Worm (Caenorhabditis elegans) whole organism, L4/young adult: ENCODE results near the gene elf-1.

Experiments
- W03F9.2 ChIP-seq: fragments of 150-350 bp; optimal IDR thresholded peaks from 2 replicates; lab custom pipeline; 2014; ENCODE audit warnings: missing biosample characterization, missing genetic modification characterization
- dao-5 ChIP-seq: sonication (generic microtip); optimal IDR thresholded peaks from 2 replicates; lab custom pipeline; 2016; ENCODE audit warnings: missing genotype, missing genetic modification characterization, moderate library complexity, missing compliant biosample characterization
- him-1 ChIP-seq: sonication (generic microtip); optimal IDR thresholded peaks from 2 replicates; lab custom pipeline; 2016; ENCODE audit warnings: missing genotype, missing genetic modification reagents, missing genetic modification characterization, missing compliant biosample characterization

ce11 chrIII:647248-647647, 41.7 kb upstream of the elf-1 start:
- TF ChIP-seq him-1 (tag; lab: Kevin White, UChicago) (no peak), W03F9.2 (tag; lab: Kevin White, UChicago) (no peak), dao-5 (tag; lab: Kevin White, UChicago) (no peak)
